Worm (Caenorhabditis elegans): ENCODE measurements around the gene nspd-5.

ce11 chrII:4827734-4828609, 32.2 kb downstream of the nspd-5 start, which contains the start of the genes fbxb-88 and tbck-1:
- TF ChIP-seq W03F9.2 (tag; optimal IDR thresholded peaks at IDR 0.05) (peak; percentile 35), dao-5 (tag; optimal IDR thresholded peaks at IDR 0.05) (no peak), him-1 (tag; optimal IDR thresholded peaks at IDR 0.05) (no peak)
